Fruit fly (Drosophila melanogaster): Measurements from ENCODE around the gene CG15312.

dm6 chrX:10052549-10052948 is 18.1 kb downstream of the CG15312 start, which contains the start of gene Yp2:
- TF ChIP-seq Lpt (GFP tag; optimal IDR thresholded peaks at IDR 0.05) (no peak), CG11762 (GFP tag; optimal IDR thresholded peaks at IDR 0.05; ENCODE audit: insufficient read depth) (no peak), Blimp-1 (GFP tag; optimal IDR thresholded peaks at IDR 0.05) (no peak), Hr39 (GFP tag; optimal IDR thresholded peaks at IDR 0.05) (no peak), Sox14 (GFP tag; optimal IDR thresholded peaks at IDR 0.05) (no peak), acj6 (GFP tag; optimal IDR thresholded peaks at IDR 0.05) (no peak), Eip75B (GFP tag; optimal IDR thresholded peaks at IDR 0.05) (no peak), Met (GFP tag; optimal IDR thresholded peaks at IDR 0.05) (no peak), CG8632 (GFP tag; optimal IDR thresholded peaks at IDR 0.05) (no peak)
